Worm (Caenorhabditis elegans) whole organism, L3 larva: ENCODE results near the gene gsp-2.

Experiments used
- ama-1 ChIP-seq: fragments of 150-350 bp; optimal IDR thresholded peaks from 2 replicates; lab custom pipeline; 2018
- daf-12 ChIP-seq: fragments of 150-350 bp; optimal IDR thresholded peaks from 2 replicates; lab custom pipeline; 2014; ENCODE audit warnings: missing biosample characterization, missing genetic modification reagents, missing genetic modification characterization
- egl-5 ChIP-seq: fragments of 150-350 bp; optimal IDR thresholded peaks from 2 replicates; lab custom pipeline; 2017; ENCODE audit warnings: missing biosample characterization, missing genetic modification reagents, missing genetic modification characterization, inconsistent platforms
- fkh-10 ChIP-seq: sonication (generic microtip); optimal IDR thresholded peaks from 2 replicates; lab custom pipeline; 2017; ENCODE audit warnings: missing biosample characterization, missing genetic modification reagents, missing genetic modification characterization
- fos-1 ChIP-seq: fragments of 150-350 bp; optimal IDR thresholded peaks from 2 replicates; lab custom pipeline; 2014; ENCODE audit warnings: missing biosample characterization, missing genetic modification characterization
- nhr-11 ChIP-seq: fragments of 150-350 bp; optimal IDR thresholded peaks from 2 replicates; lab custom pipeline; 2014; ENCODE audit warnings: missing biosample characterization, missing genetic modification characterization
- nhr-25 ChIP-seq: sonication (generic microtip); optimal IDR thresholded peaks from 2 replicates; lab custom pipeline; 2017; ENCODE audit warnings: missing biosample characterization, missing genetic modification characterization
- skn-1 ChIP-seq: fragments of 150-350 bp; optimal IDR thresholded peaks from 2 replicates; lab custom pipeline; 2014; ENCODE audit warnings: missing biosample characterization, missing genetic modification characterization
- unc-62 ChIP-seq: fragments of 150-350 bp; sonication (generic microtip); optimal IDR thresholded peaks from 4 replicates; lab custom pipeline; 2014; ENCODE audit warnings: missing biosample characterization, missing genetic modification reagents, missing genetic modification characterization
- zag-1 ChIP-seq: fragments of 150-350 bp; optimal IDR thresholded peaks from 2 replicates; lab custom pipeline; 2014; ENCODE audit warnings: missing biosample characterization, missing genetic modification characterization

ce11 chrIII:7336214-7336613 lies at the start of gene gsp-2:
- TF ChIP-seq nhr-11 (tag; lab: Kevin White, UChicago) (no peak), egl-5 (tag; lab: Kevin White, UChicago) (peak; percentile 67), daf-12 (tag; lab: Kevin White, UChicago) (no peak), skn-1 (tag; lab: Kevin White, UChicago) (no peak), fkh-10 (no peak), fos-1 (no peak), nhr-25 (tag; lab: Kevin White, UChicago) (peak; percentile 51), unc-62 (no peak), zag-1 (no peak), ama-1 (lab: Kevin White, UChicago) (peak; percentile 52)
